Fruit fly (Drosophila melanogaster) ovary, adult (tissue): ENCODE measurements around the gene CG46467.

Source experiments
- CG17801 ChIP-seq: fragments of 200-800 bp; optimal IDR thresholded peaks from 2 replicates; lab custom pipeline; 2019; ENCODE audit warnings: missing biosample characterization, mild to moderate bottlenecking, missing genetic modification characterization, moderate library complexity; ENCODE audit not compliant: partially characterized antibody

The CG46467 gene

DNA sequence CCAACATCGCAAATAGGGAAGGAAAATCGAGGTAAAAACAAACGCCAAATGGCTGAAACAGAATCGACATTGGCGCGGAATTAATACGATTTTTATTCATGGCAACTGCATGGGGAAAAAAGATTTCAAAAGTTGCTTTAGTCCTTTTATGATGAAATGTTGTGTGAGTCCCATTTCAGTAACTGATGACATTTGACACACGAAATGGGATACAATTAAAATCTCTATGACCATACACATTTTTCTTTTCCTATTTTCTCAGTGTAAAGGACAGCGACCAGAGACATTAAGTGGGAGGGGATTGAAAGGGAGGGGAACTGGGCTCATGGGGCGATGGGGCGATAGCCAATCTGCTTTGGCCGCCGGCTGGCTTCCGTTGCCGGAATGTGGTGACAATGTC, 64.0 kb downstream of the CG46467 start:
- TF ChIP-seq CG17801 (GFP tag; lab: Kevin White, UChicago), result no peak

dm6 chr3R:9939333-9939979, 65.0 kb downstream of the CG46467 start:
- no peak for TF ChIP-seq CG17801 (GFP tag; lab: Kevin White, UChicago)

DNA sequence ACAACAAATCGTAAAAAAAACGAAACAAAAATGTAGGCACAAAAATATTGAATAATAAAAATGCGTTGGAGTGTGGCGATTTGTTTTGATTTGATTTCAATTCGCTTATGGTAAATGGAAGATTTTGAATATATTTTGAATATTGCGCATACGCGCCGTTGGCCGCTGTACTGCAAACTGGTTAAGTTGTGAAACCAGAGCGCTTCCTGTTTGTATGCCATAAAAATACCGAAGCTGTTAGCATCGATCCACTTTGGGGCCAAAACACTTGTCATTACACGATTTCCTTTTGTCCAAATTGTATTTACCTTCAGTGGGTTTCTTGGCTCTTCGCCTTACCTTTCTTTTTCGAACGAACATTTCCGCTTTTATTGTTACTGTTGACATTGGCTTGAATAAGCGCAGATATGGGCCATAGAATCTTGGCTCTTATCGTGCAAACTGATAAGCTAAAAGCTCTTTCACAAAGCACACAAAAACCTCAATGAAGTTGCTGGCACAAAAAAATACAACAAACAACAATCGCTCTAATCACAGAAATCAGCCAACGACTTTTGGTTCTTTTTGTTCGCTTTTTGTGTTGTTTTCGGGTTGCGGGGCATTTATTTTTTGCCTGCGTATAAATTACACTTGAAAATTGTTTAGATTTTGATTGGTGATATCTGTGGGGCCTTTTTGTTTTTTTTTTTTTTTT, 66.2 kb downstream of the CG46467 start:
- TF ChIP-seq CG17801 (GFP tag; lab: Kevin White, UChicago), result no peak

dm6 chr3R:9944379-9945056, 70.0 kb downstream of the CG46467 start:
- TF ChIP-seq CG17801 (GFP tag; lab: Kevin White, UChicago), result no peak

dm6 chr3R:9946493-9946892, 72.0 kb downstream of the CG46467 start:
- no peak for TF ChIP-seq CG17801 (GFP tag; lab: Kevin White, UChicago)

- peak; percentile 29 for TF ChIP-seq CG17801 (GFP tag; lab: Kevin White, UChicago)
Measured at dm6 chr3R:9949903-9950302, 75.4 kb downstream of the CG46467 start.

- no peak for TF ChIP-seq CG17801 (GFP tag; lab: Kevin White, UChicago)
Measured at dm6 chr3R:9950984-9951383, 76.5 kb downstream of the CG46467 start.

DNA sequence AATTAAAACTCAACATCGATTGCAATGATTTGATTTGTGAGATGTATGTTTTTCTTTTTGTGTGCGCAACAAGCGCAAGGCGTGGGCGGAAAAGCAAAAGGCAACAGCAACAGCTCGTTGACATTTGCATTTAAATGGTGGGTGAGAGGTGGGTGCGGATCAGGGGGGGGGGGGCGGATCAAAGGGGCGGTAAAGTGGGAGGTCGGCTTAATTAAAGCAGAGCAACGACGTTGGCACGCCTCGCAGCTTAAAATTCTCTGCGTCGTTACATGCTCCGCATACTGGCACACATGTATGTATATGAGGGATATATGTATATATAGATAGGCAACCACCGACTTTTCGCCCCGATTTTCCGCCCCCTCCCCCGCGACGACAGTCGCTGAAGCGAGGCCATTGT, 77.2 kb downstream of the CG46467 start:
- TF ChIP-seq CG17801 (GFP tag; lab: Kevin White, UChicago), result no peak

DNA sequence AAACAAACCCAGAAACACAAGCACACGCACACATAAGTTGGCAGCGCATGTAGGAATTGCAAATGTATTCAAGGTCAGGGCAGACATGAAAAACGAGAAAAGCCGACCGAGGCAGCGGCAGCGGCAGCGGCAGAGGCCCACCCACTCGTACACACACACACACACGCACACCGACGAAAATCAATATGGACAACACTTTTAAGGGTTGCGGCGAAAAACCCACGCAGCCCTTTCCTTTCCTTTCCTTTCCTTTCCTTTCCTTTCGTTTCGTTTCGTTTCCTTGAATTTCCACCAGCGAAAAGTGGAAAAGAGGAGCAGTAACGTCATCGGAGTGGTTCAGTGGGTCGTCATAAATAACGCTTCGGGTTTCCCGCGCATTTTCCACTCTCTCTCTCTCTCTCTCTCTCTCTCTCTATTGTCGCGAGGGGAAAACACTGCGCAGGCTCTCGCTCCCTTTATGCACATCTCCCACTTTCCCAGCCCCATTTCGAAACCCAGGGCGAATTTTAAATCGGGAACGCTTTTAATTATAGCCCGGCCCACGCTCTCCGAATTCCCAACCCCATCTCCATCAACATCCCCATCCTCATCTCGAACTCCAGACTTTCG, 78.3 kb downstream of the CG46467 start:
- no peak for TF ChIP-seq CG17801 (GFP tag; lab: Kevin White, UChicago)

DNA sequence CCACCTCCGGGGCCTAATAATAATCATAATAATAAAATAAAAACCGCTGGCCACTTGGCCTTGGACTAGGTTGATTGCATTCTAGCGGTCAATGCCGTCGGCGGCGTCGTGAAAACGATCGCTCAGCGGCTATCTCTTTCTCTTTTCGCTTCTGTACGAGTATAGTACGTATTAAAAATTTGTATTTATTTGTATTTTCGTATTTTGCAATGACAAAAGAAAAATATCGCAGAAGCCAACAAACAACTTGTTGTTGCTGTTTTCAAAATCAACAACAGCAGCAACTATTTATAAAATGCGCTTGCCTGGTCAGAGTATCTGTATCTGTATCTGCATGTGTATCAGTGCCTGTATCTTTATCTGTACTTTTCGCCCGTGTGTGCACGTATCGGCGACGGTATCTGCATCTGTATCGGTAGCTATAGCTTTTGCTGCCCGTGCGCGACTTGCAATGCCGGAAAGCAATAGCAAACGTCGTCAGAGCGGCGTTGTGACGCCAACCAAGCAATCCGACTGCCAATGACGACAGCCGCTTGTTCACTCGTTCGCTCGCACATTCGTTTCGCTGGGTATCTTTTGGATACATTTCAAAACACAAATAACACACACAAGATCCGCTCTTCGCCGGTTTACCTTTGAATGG, 80.3 kb downstream of the CG46467 start:
- peak; percentile 42 for TF ChIP-seq CG17801 (GFP tag; lab: Kevin White, UChicago)

DNA sequence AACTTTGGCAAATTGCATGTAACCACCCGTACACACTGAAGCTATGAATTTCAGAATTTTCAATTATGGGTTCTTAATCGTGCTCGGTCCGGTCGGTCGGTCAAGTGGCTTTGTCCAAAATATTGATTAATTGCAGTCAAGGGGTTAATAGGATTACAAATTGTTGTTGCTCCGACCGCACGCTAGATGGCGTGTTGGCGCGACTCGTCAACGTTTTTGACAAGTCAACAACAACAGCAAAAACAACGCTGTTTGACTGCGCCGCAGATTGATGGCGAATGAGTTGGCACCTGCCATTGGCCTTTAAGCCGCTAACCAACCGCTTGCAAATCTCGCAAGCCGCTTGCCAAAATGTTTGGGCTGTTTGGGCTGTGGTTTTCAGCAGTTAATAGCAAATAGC, 82.2 kb downstream of the CG46467 start:
- TF ChIP-seq CG17801 (GFP tag; lab: Kevin White, UChicago), result no peak

DNA sequence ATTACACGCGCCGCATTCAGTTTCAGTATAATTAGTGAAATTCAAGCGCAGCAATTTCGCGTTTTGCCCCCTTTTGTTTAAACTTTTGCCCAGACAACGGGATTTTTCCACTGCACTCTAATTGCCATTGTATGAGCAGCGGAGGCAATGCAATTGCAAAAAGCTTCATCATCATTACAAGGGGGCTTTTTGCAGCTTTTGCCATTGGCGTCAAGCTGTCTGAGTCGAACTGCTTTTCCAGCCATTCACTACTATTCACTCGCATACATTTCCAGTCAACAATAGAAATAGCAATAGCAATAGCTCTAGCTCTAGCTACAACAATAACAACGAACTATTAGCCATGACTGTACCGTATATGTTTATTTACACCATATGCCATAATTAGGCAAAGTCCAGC, 82.7 kb downstream of the CG46467 start:
- no peak for TF ChIP-seq CG17801 (GFP tag; lab: Kevin White, UChicago)

DNA sequence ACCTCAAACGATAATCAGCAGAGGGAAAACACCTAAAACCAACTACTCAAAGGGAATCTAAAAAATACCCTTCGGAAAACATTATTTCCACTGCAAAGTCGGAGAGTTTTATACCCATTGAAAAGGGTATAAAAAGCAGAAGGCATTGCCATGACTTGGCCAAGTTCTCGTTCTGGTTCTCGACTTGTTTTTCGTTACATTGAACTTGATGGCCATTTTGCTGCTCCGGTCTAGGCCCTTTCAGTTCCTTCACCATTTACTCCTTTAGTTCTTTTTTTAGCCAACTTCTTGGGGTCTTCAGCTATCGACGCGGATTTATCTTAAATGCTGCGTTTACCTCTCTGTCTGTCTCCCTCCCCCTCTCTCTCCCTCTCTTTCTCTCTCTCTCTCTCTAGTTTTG, 85.4 kb downstream of the CG46467 start:
- no peak for TF ChIP-seq CG17801 (GFP tag; lab: Kevin White, UChicago)

DNA sequence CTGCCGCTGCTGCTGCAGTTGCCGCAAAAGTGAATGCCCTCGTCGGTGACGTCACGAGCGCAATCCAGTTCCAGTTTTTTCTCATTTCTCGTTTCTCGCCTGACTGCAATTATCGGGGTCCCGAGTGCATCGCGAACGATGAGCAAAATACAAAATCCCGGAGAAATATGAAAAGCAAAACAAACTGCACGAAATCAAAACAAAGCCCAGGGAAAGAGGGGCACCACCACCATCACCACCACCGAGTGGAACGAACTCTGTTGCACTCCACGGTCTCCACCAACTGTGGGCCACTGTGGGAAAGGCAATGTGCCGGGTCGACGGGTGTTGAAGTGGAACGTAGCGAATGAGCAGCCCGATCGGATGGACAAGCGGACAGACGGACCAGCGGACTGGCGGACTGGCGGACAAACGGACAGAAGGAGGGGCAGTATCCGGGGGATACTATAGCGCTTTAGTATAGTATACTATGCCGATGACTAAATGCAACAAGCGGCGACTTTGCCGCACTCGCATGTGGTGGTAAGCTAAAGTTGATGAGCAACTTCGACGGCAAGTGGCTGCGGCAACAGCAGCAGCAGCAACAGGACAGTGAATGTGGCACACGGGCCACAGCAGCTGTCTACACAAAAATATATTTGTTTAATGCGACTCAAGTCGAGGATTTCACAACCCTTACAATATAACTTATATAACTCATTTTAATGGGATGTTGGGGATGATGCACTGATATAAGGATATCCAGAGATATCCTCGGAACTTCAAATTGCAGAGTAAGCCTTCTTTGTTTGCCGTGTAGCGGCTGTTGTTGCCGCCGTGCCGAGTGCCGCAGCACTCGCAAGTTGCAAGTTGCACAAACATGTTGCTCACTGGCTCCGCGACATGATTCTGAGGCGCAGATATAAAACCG, 86.9 kb downstream of the CG46467 start:
- TF ChIP-seq CG17801 (GFP tag; lab: Kevin White, UChicago), result no peak
